Worm (Caenorhabditis elegans) whole organism, L4/young adult: ENCODE data around the gene C40C9.4.

ENCODE experiments used
- W03F9.2 ChIP-seq: fragments of 150-350 bp; optimal IDR thresholded peaks from 2 replicates; lab custom pipeline; 2014; ENCODE audit warnings: missing biosample characterization, missing genetic modification characterization
- dao-5 ChIP-seq: sonication (generic microtip); optimal IDR thresholded peaks from 2 replicates; lab custom pipeline; 2016; ENCODE audit warnings: missing genotype, missing genetic modification characterization, moderate library complexity, missing compliant biosample characterization
- him-1 ChIP-seq: sonication (generic microtip); optimal IDR thresholded peaks from 2 replicates; lab custom pipeline; 2016; ENCODE audit warnings: missing genotype, missing genetic modification reagents, missing genetic modification characterization, missing compliant biosample characterization

DNA sequence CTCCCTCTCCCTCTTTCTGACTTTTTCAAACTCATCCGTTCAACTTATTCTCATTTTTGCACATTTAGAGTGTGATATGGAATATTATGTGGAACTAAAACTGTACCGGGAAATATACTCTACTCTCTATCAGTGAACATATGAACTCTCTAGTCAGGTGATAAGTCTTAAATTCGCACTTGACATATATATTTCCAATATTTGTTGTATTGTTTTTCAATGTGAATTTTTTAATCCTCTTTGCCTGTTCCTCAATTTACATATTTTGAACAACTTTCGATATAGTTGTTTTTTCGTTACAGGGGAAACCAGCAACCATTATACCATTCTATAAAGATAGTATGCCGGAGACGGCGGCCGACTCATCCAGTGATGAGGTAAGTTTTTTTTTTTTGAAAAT is 9.3 kb downstream of the C40C9.4 start, which contains the start of gene C04A11.1:
- TF ChIP-seq W03F9.2 (no peak), dao-5 (tag; lab: Kevin White, UChicago) (no peak), him-1 (tag; lab: Kevin White, UChicago) (no peak)
